Fruit fly (Drosophila melanogaster) S2 (cell line): ENCODE measurements around the gene CG14684.

Source experiments
- CG8478 ChIP-seq: fragments of >200 bp; optimal IDR thresholded peaks from 2 replicates; lab custom pipeline; 2018
- CTCF ChIP-seq, 2 experiments: fragments of >200 bp; optimal IDR thresholded peaks; 2 replicates each; lab custom pipeline; 2018

DNA sequence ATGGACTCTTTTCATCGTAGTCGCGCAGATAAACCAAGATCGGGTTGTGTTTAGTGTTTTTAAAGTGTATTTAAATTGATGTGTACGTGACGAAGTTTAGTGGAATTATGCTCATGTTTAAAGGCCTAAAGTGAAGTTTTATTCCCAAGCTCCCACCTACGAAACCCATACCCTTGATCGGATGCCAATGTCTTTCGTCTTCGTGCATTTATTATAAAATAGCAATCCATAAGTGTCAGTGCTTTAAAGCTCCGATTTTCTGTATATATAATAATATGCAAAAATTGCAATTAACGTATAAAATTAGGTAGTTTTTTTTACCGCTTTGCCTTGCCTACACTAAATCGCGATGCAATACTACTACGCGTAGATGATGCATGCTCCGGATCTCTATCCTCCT lies 1.8 kb upstream of the CG14684 start, which contains the start of gene CG31391:
- TF ChIP-seq CTCF (optimal IDR thresholded peaks at IDR 0.05; lab: Kevin White, UChicago) (no peak), CG8478 (lab: Kevin White, UChicago) (no peak)
